Fruit fly (Drosophila melanogaster) whole organism, embryonic: Measurements from ENCODE around the gene CG34327.

Source experiments
- Antp ChIP-seq: fragments of 200-800 bp; sonication (Bioruptor generic); optimal IDR thresholded peaks from 3 replicates; lab custom pipeline; 2016; ENCODE audit warnings: missing biosample characterization, missing genetic modification characterization
- Blimp-1 ChIP-seq: fragments of 200-800 bp; sonication (Bioruptor generic); optimal IDR thresholded peaks from 3 replicates; lab custom pipeline; 2018; ENCODE audit warnings: missing biosample characterization, missing genetic modification characterization, mild to moderate bottlenecking, moderate library complexity, missing genetic modification reagents
- CG10147 ChIP-seq: fragments of 200-800 bp; sonication (Bioruptor generic); optimal IDR thresholded peaks from 2 replicates; lab custom pipeline; 2019; ENCODE audit warnings: missing biosample characterization, mild to moderate bottlenecking, missing genetic modification characterization, moderate library complexity
- CG10209 ChIP-seq: fragments of 200-800 bp; sonication (Bioruptor generic); optimal IDR thresholded peaks from 3 replicates; lab custom pipeline; 2017; ENCODE audit warnings: missing biosample characterization, mild to moderate bottlenecking, missing genetic modification characterization, missing genetic modification reagents
- CG1024 ChIP-seq: fragments of 200-800 bp; sonication (Bioruptor generic); IDR thresholded peaks from 2 replicates; pipeline ENCODE4 v1.3.6; 2022; ENCODE audit warnings: missing biosample characterization, missing genetic modification characterization
- CG10462 ChIP-seq: fragments of 200-800 bp; sonication (Bioruptor generic); optimal IDR thresholded peaks from 2 replicates; lab custom pipeline; 2016; ENCODE audit warnings: missing biosample characterization, missing genetic modification characterization
- CG10979 ChIP-seq: fragments of 200-800 bp; sonication (Bioruptor generic); optimal IDR thresholded peaks from 2 replicates; lab custom pipeline; 2018; ENCODE audit warnings: missing biosample characterization, mild to moderate bottlenecking, missing genetic modification characterization, moderate library complexity
- CG15011 ChIP-seq: fragments of 200-800 bp; sonication (Bioruptor generic); optimal IDR thresholded peaks from 3 replicates; lab custom pipeline; 2018; ENCODE audit warnings: missing biosample characterization, mild to moderate bottlenecking, missing genetic modification characterization
- CG15696 ChIP-seq: fragments of 200-800 bp; sonication (Bioruptor generic); optimal IDR thresholded peaks from 2 replicates; lab custom pipeline; 2019; ENCODE audit warnings: missing biosample characterization, mild to moderate bottlenecking, missing genetic modification characterization, moderate library complexity
- CG17612 ChIP-seq: fragments of 200-800 bp; sonication (Bioruptor generic); IDR thresholded peaks from 2 replicates; pipeline ENCODE4 v1.3.6; 2022; ENCODE audit warnings: missing biosample characterization, missing genetic modification characterization
- CG1792 ChIP-seq: fragments of 200-800 bp; sonication (Bioruptor generic); optimal IDR thresholded peaks from 2 replicates; lab custom pipeline; 2016; ENCODE audit warnings: missing biosample characterization, missing genetic modification characterization
- CG18764 ChIP-seq: fragments of 200-800 bp; sonication (Bioruptor generic); optimal IDR thresholded peaks from 3 replicates; lab custom pipeline; 2016; ENCODE audit warnings: missing biosample characterization, missing genetic modification characterization
- CG33557 ChIP-seq: fragments of 200-800 bp; sonication (Bioruptor generic); optimal IDR thresholded peaks from 2 replicates; lab custom pipeline; 2019; ENCODE audit warnings: missing biosample characterization, mild to moderate bottlenecking, missing genetic modification characterization, moderate library complexity
- CG3726 ChIP-seq: fragments of 200-800 bp; sonication (Bioruptor generic); IDR thresholded peaks from 3 replicates; pipeline ENCODE4, ENCODE4 v1.3.6; 2022; ENCODE audit warnings: missing biosample characterization, missing genetic modification characterization
- CG42726 ChIP-seq: fragments of 200-800 bp; sonication (Bioruptor generic); IDR thresholded peaks from 2 replicates; pipeline ENCODE4 v1.3.6; 2022; ENCODE audit warnings: missing biosample characterization, missing genetic modification characterization; ENCODE audit not compliant: partially characterized antibody
- CG7372 ChIP-seq: fragments of 200-800 bp; sonication (Bioruptor generic); IDR thresholded peaks from 2 replicates; pipeline ENCODE4 v1.3.6; 2022; ENCODE audit warnings: missing biosample characterization, missing genetic modification characterization
- CG7839 ChIP-seq: fragments of 200-800 bp; sonication (Bioruptor generic); optimal IDR thresholded peaks from 3 replicates; lab custom pipeline; 2018; ENCODE audit warnings: missing biosample characterization, mild to moderate bottlenecking, missing genetic modification characterization, moderate library complexity
- CG7963 ChIP-seq: fragments of 200-800 bp; sonication (Bioruptor generic); IDR thresholded peaks from 3 replicates; pipeline ENCODE4 v1.3.6; 2022; ENCODE audit warnings: missing biosample characterization, missing genetic modification characterization; ENCODE audit not compliant: partially characterized antibody
- Dll ChIP-seq: fragments of 200-800 bp; sonication (Bioruptor generic); IDR thresholded peaks from 4 replicates; pipeline ENCODE4 v1.3.6; 2022; ENCODE audit warnings: missing biosample characterization, missing genetic modification characterization; ENCODE audit not compliant: partially characterized antibody
- Fer1 ChIP-seq: fragments of 200-800 bp; sonication (Bioruptor generic); optimal IDR thresholded peaks from 2 replicates; lab custom pipeline; 2017; ENCODE audit warnings: missing biosample characterization, mild to moderate bottlenecking, missing genetic modification characterization
- H15 ChIP-seq: fragments of 200-800 bp; sonication (Bioruptor generic); IDR thresholded peaks from 3 replicates; pipeline ENCODE4 v1.3.6; 2022; ENCODE audit warnings: missing biosample characterization, missing genetic modification characterization
- Oli ChIP-seq: fragments of 200-800 bp; sonication (Bioruptor generic); optimal IDR thresholded peaks from 2 replicates; lab custom pipeline; 2018; ENCODE audit warnings: missing biosample characterization, mild to moderate bottlenecking, missing genetic modification characterization, moderate library complexity
- Stat92E ChIP-seq, 3 experiments: fragments of >200 bp in 2 of 3; fragments of 200-800 bp in 1 of 3; sonication (Bioruptor generic) in 1 of 3; optimal IDR thresholded peaks; 2 replicates each; lab custom pipeline; 2017 to 2019; ENCODE audit warnings: missing biosample characterization in 3 of 3, missing genetic modification characterization in 3 of 3, mild to moderate bottlenecking in 1 of 3, moderate library complexity in 1 of 3
- aop ChIP-seq: fragments of 200-800 bp; sonication (Bioruptor generic); IDR thresholded peaks from 2 replicates; pipeline ENCODE4 v1.3.6; 2022; ENCODE audit warnings: missing biosample characterization, missing genetic modification characterization
- cato ChIP-seq: fragments of 200-800 bp; sonication (Bioruptor generic); optimal IDR thresholded peaks from 2 replicates; lab custom pipeline; 2016; ENCODE audit warnings: missing biosample characterization, missing genetic modification characterization, borderline replicate concordance
- crp ChIP-seq, 2 experiments: fragments of 200-800 bp; sonication (Bioruptor generic); optimal IDR thresholded peaks; 2 replicates in 1 of 2; 3 replicates in 1 of 2; lab custom pipeline; 2017; ENCODE audit warnings: missing biosample characterization in 2 of 2, missing genetic modification characterization in 2 of 2, mild to moderate bottlenecking in 1 of 2, moderate library complexity in 1 of 2
- lbe ChIP-seq: fragments of 200-800 bp; sonication (Bioruptor generic); optimal IDR thresholded peaks from 2 replicates; lab custom pipeline; 2016; ENCODE audit warnings: missing biosample characterization, mild to moderate bottlenecking, missing genetic modification characterization
- lmd ChIP-seq: fragments of 200-800 bp; sonication (Bioruptor generic); IDR thresholded peaks from 2 replicates; pipeline ENCODE4 v1.3.6; 2022; ENCODE audit warnings: missing biosample characterization, missing genetic modification characterization
- luna ChIP-seq: fragments of 200-800 bp; sonication (Bioruptor generic); optimal IDR thresholded peaks from 2 replicates; lab custom pipeline; 2016; ENCODE audit warnings: missing biosample characterization, missing genetic modification characterization
- oc ChIP-seq: fragments of 200-800 bp; sonication (Bioruptor generic); optimal IDR thresholded peaks from 2 replicates; lab custom pipeline; 2018; ENCODE audit warnings: missing biosample characterization, mild to moderate bottlenecking, missing genetic modification characterization, moderate library complexity
- pan ChIP-seq, 4 experiments: fragments of >200 bp in 3 of 4; fragments of 200-800 bp in 1 of 4; sonication (Bioruptor generic) in 1 of 4; optimal IDR thresholded peaks in 3 of 4; IDR thresholded peaks in 1 of 4; 2 replicates each; pipeline versions ENCODE4 v1.3.6 to Lab custom; 2017 to 2022; ENCODE audit warnings: missing biosample characterization in 2 of 4, missing genetic modification characterization in 2 of 4, mixed read lengths in 1 of 4
- pita ChIP-seq: fragments of 200-800 bp; sonication (Bioruptor generic); optimal IDR thresholded peaks from 2 replicates; lab custom pipeline; 2017; ENCODE audit warnings: missing biosample characterization, mild to moderate bottlenecking, missing genetic modification characterization
- pnt ChIP-seq: fragments of 200-800 bp; sonication (Bioruptor generic); optimal IDR thresholded peaks from 3 replicates; lab custom pipeline; 2016; ENCODE audit warnings: missing biosample characterization, missing genetic modification characterization
- pros ChIP-seq: fragments of 200-800 bp; sonication (Bioruptor generic); optimal IDR thresholded peaks from 3 replicates; lab custom pipeline; 2019; ENCODE audit warnings: missing biosample characterization, mild to moderate bottlenecking, missing genetic modification characterization, moderate library complexity
- pum ChIP-seq: fragments of 200-800 bp; sonication (Bioruptor generic); optimal IDR thresholded peaks from 2 replicates; lab custom pipeline; 2016; ENCODE audit warnings: missing biosample characterization, missing genetic modification characterization
- schlank ChIP-seq: fragments of 200-800 bp; sonication (Bioruptor generic); optimal IDR thresholded peaks from 2 replicates; lab custom pipeline; 2018; ENCODE audit warnings: missing biosample characterization, mild to moderate bottlenecking, missing genetic modification characterization
- sens ChIP-seq: fragments of 200-800 bp; sonication (Bioruptor generic); peaks from one replicate; lab custom pipeline; 2016; ENCODE audit warnings: missing biosample characterization, missing genetic modification characterization
- shn ChIP-seq: fragments of 200-800 bp; sonication (Bioruptor generic); optimal IDR thresholded peaks from 3 replicates; lab custom pipeline; 2016; ENCODE audit warnings: missing biosample characterization, missing genetic modification characterization
- sna ChIP-seq: fragments of 200-800 bp; sonication (Bioruptor generic); IDR thresholded peaks from 2 replicates; pipeline ENCODE4 v1.3.6; 2022; ENCODE audit warnings: missing biosample characterization, missing genetic modification characterization; ENCODE audit not compliant: partially characterized antibody
- so ChIP-seq: fragments of 200-800 bp; sonication (Bioruptor generic); IDR thresholded peaks from 3 replicates; pipeline ENCODE4 v1.3.6; 2022; ENCODE audit warnings: missing biosample characterization, missing genetic modification characterization
- tap ChIP-seq: fragments of 200-800 bp; optimal IDR thresholded peaks from 3 replicates; lab custom pipeline; 2019; ENCODE audit warnings: missing biosample characterization, mild to moderate bottlenecking, missing genetic modification characterization, moderate library complexity
- tio ChIP-seq: fragments of 200-800 bp; sonication (Bioruptor generic); optimal IDR thresholded peaks from 2 replicates; lab custom pipeline; 2017; ENCODE audit warnings: missing biosample characterization, missing genetic modification characterization, inconsistent platforms
- tll ChIP-seq, 2 experiments: fragments of 200-800 bp in 1 of 2; fragments of >200 bp in 1 of 2; sonication (Bioruptor generic) in 1 of 2; optimal IDR thresholded peaks; 2 replicates each; lab custom pipeline; 2017 to 2019; ENCODE audit warnings: missing biosample characterization in 2 of 2, missing genetic modification characterization in 2 of 2, mild to moderate bottlenecking in 1 of 2, moderate library complexity in 1 of 2
- tup ChIP-seq: fragments of 200-800 bp; sonication (Bioruptor generic); optimal IDR thresholded peaks from 2 replicates; lab custom pipeline; 2016; ENCODE audit warnings: missing biosample characterization, mild to moderate bottlenecking, missing genetic modification characterization, moderate library complexity
- unc-4 ChIP-seq: fragments of 200-800 bp; sonication (Bioruptor generic); IDR thresholded peaks from 2 replicates; pipeline ENCODE4 v1.3.6; 2022; ENCODE audit warnings: missing biosample characterization, missing genetic modification characterization; ENCODE audit not compliant: partially characterized antibody
- zen ChIP-seq: fragments of 200-800 bp; sonication (Bioruptor generic); optimal IDR thresholded peaks from 3 replicates; lab custom pipeline; 2018; ENCODE audit warnings: missing biosample characterization, mild to moderate bottlenecking, missing genetic modification characterization, moderate library complexity

CG34327 gene

dm6 chrX:17255677-17256076 is 32.1 kb upstream of the CG34327 start:
- TF ChIP-seq CG15011 (GFP tag; lab: Kevin White, UChicago) (no peak), Blimp-1 (GFP tag; lab: Kevin White, UChicago) (peak; percentile 95), tap (tag; lab: Kevin White, UChicago) (no peak), zen (tag; lab: Kevin White, UChicago) (no peak), CG1024 (no peak)

dm6 chrX:17254094-17254493 is 30.5 kb upstream of the CG34327 start:
- TF ChIP-seq Blimp-1 (GFP tag; lab: Kevin White, UChicago), result peak; percentile 56
- TF ChIP-seq CG18764 (GFP tag; lab: Kevin White, UChicago), result no peak

- TF ChIP-seq sens (GFP tag; lab: Kevin White, UChicago) (peak; percentile 66), pnt (GFP tag; lab: Kevin White, UChicago) (no peak), H15 (GFP tag; lab: Robert Waterston, UW) (no peak), CG17612 (GFP tag; lab: Robert Waterston, UW) (no peak), tio (GFP tag; lab: Kevin White, UChicago) (no peak), CG10462 (no peak), pan (optimal IDR thresholded peaks at IDR 0.05; lab: Kevin White, UChicago) (no peak), pan (GFP tag; optimal IDR thresholded peaks at IDR 0.05 in 1 of 2, IDR thresholded peaks at IDR 0.05 in 1 of 2) (no peak), pita (GFP tag; lab: Kevin White, UChicago) (peak; percentile 64), pros (GFP tag; lab: Kevin White, UChicago) (no peak), lmd (no peak), tup (GFP tag; lab: Kevin White, UChicago) (no peak), CG10209 (GFP tag; lab: Kevin White, UChicago) (no peak), CG33557 (GFP tag; lab: Kevin White, UChicago) (no peak), CG7839 (tag; lab: Kevin White, UChicago) (no peak), Fer1 (GFP tag; lab: Kevin White, UChicago) (no peak), sna (GFP tag; lab: Robert Waterston, UW) (no peak), unc-4 (GFP tag; lab: Robert Waterston, UW) (no peak), tll (GFP tag; optimal IDR thresholded peaks at IDR 0.05; lab: Kevin White, UChicago) (no peak), CG3726 (GFP tag; lab: Robert Waterston, UW) (no peak), CG7963 (GFP tag; lab: Robert Waterston, UW) (no peak), so (GFP tag; lab: Robert Waterston, UW) (no peak), luna (no peak), CG10979 (tag; lab: Kevin White, UChicago) (no peak), CG15696 (no peak), cato (GFP tag; lab: Kevin White, UChicago) (no peak), Oli (tag; lab: Kevin White, UChicago) (no peak), Antp (GFP tag; lab: Kevin White, UChicago) (no peak), schlank (tag; lab: Kevin White, UChicago) (no peak), lbe (no peak), CG10147 (GFP tag; lab: Kevin White, UChicago) (no peak), oc (no peak), pum (GFP tag; lab: Kevin White, UChicago) (no peak), Stat92E (GFP tag; optimal IDR thresholded peaks at IDR 0.05; lab: Kevin White, UChicago) (no peak), CG7372 (GFP tag; lab: Robert Waterston, UW) (no peak), crp (GFP tag; optimal IDR thresholded peaks at IDR 0.05; lab: Kevin White, UChicago) (no peak), CG42726 (GFP tag; lab: Robert Waterston, UW) (no peak), aop (no peak), Dll (GFP tag; lab: Robert Waterston, UW) (no peak), CG1792 (GFP tag; lab: Kevin White, UChicago) (no peak), shn (GFP tag; lab: Kevin White, UChicago) (no peak)
These were observed 25.7 kb upstream of the CG34327 start, which contains the start of gene CG8675 for dm6 chrX:17249326-17249725. CG8675 (minus strand) TSS chrX:17249502.
